Worm (Caenorhabditis elegans) whole organism, L2 larva: ENCODE results near the gene K09E2.1.

Experiments used
- Y55F3AM.14 ChIP-seq: fragments of 200-800 bp; sonication (Bioruptor generic); optimal IDR thresholded peaks from 2 replicates; lab custom pipeline; 2018; ENCODE audit warnings: mild to moderate bottlenecking, missing genetic modification characterization, missing compliant biosample characterization
- egl-27 ChIP-seq: sonication (generic microtip); optimal IDR thresholded peaks from 3 replicates; lab custom pipeline; 2017; ENCODE audit warnings: missing biosample characterization, missing genetic modification reagents, missing genetic modification characterization
- elt-3 ChIP-seq: sonication (generic microtip); optimal IDR thresholded peaks from 2 replicates; lab custom pipeline; 2017; ENCODE audit warnings: missing biosample characterization, missing genetic modification characterization
- lin-11 ChIP-seq: fragments of 150-350 bp; sonication (generic microtip); optimal IDR thresholded peaks from 2 replicates; lab custom pipeline; 2014; ENCODE audit warnings: missing biosample characterization, missing genetic modification characterization, inconsistent platforms, mixed read lengths
- mdl-1 ChIP-seq, 2 experiments: fragments of 150-350 bp in 1 of 2; sonication (generic microtip) in 1 of 2; optimal IDR thresholded peaks; 2 replicates each; lab custom pipeline; 2017; ENCODE audit warnings: missing biosample characterization in 2 of 2, missing genetic modification characterization in 2 of 2
- nhr-11 ChIP-seq: fragments of 150-350 bp; optimal IDR thresholded peaks from 2 replicates; lab custom pipeline; 2014; ENCODE audit warnings: missing biosample characterization, missing genetic modification characterization
- nhr-12 ChIP-seq: fragments of 150-350 bp; optimal IDR thresholded peaks from 2 replicates; lab custom pipeline; 2014; ENCODE audit warnings: missing biosample characterization, missing genetic modification characterization
- nhr-25 ChIP-seq: fragments of 150-350 bp; sonication (generic microtip); optimal IDR thresholded peaks from 3 replicates; lab custom pipeline; 2014; ENCODE audit warnings: missing biosample characterization, missing genetic modification characterization
- snpc-4 ChIP-seq: fragments of 150-350 bp; optimal IDR thresholded peaks from 2 replicates; lab custom pipeline; 2014; ENCODE audit warnings: missing biosample characterization, missing genetic modification characterization
- unc-39 ChIP-seq: fragments of 150-350 bp; optimal IDR thresholded peaks from 2 replicates; lab custom pipeline; 2014; ENCODE audit warnings: missing biosample characterization, missing genetic modification characterization
- unc-62 ChIP-seq: fragments of 150-350 bp; optimal IDR thresholded peaks from 2 replicates; lab custom pipeline; 2014; ENCODE audit warnings: missing biosample characterization, missing genetic modification reagents, missing genetic modification characterization
- zag-1 ChIP-seq: fragments of 150-350 bp; optimal IDR thresholded peaks from 2 replicates; lab custom pipeline; 2014; ENCODE audit warnings: missing biosample characterization, missing genetic modification characterization
- ztf-11 ChIP-seq: sonication (generic microtip); optimal IDR thresholded peaks from 2 replicates; lab custom pipeline; 2017; ENCODE audit warnings: missing biosample characterization, missing genetic modification characterization

DNA sequence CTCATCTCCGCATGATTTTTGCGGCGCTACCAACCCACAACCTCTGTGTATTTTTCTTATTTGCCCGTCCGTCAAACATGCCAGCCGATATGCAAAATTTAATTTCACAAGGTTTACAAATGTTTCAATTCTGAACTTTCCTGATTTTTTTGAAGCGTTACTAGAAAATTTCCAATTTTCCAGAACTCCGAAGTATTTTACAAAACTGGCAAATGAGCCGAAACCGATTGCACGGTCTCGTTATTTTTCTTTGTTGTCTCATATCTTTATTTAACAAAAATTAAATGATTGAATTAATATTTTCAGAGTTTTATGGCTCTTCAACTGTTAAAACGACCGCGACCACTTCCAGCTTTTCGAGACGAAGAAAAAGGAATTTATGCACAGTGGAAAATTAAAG is 26.4 kb downstream of the K09E2.1 start, which contains the start of gene F53A9.3:
- TF ChIP-seq nhr-25 (tag; lab: Kevin White, UChicago) = no peak
- TF ChIP-seq mdl-1 (tag; optimal IDR thresholded peaks at IDR 0.05; lab: Kevin White, UChicago) = no peak
- no peak for TF ChIP-seq nhr-12
- no peak for TF ChIP-seq nhr-11 (tag; lab: Kevin White, UChicago)
- no peak for TF ChIP-seq Y55F3AM.14 (GFP tag; lab: Kevin White, UChicago)
- TF ChIP-seq zag-1 (tag; lab: Kevin White, UChicago) = no peak
- no peak for TF ChIP-seq elt-3
- TF ChIP-seq snpc-4 (tag; lab: Kevin White, UChicago) = no peak
- no peak for TF ChIP-seq ztf-11 (tag; lab: Kevin White, UChicago)
- no peak for TF ChIP-seq unc-62 (GFP tag; lab: Kevin White, UChicago)
- TF ChIP-seq lin-11 (tag; lab: Kevin White, UChicago) = no peak
- TF ChIP-seq egl-27 = no peak
- no peak for TF ChIP-seq unc-39
